Fruit fly (Drosophila melanogaster) whole organism, adult: ENCODE measurements around the gene CG12112.

Experiments used
- CG11617 ChIP-seq: fragments of 200-800 bp; sonication (Bioruptor generic); optimal IDR thresholded peaks from 2 replicates; lab custom pipeline; 2017; ENCODE audit warnings: mild to moderate bottlenecking, missing biosample characterization, missing genetic modification reagents, missing genetic modification characterization
- CG12768 ChIP-seq: fragments of 200-800 bp; sonication (Bioruptor generic); optimal IDR thresholded peaks from 2 replicates; lab custom pipeline; 2017; ENCODE audit warnings: missing biosample characterization, missing genetic modification characterization, mild to moderate bottlenecking, moderate library complexity, missing genetic modification reagents
- CG14711 ChIP-seq: fragments of 200-800 bp; sonication (Bioruptor generic); optimal IDR thresholded peaks from 2 replicates; lab custom pipeline; 2018; ENCODE audit warnings: missing biosample characterization, mild to moderate bottlenecking, missing genetic modification characterization, moderate library complexity
- CG1620 ChIP-seq: fragments of 200-800 bp; sonication (Bioruptor generic); optimal IDR thresholded peaks from 2 replicates; lab custom pipeline; 2016; ENCODE audit warnings: missing biosample characterization, missing genetic modification characterization
- CG33017 ChIP-seq: fragments of 200-800 bp; sonication (Bioruptor generic); optimal IDR thresholded peaks from 2 replicates; lab custom pipeline; 2018; ENCODE audit warnings: missing biosample characterization, mild to moderate bottlenecking, missing genetic modification characterization, moderate library complexity
- CG5204 ChIP-seq: fragments of 200-800 bp; sonication (Bioruptor generic); optimal IDR thresholded peaks from 2 replicates; lab custom pipeline; 2016; ENCODE audit warnings: missing biosample characterization, missing genetic modification characterization
- CG7045 ChIP-seq: fragments of 200-800 bp; sonication (Bioruptor generic); optimal IDR thresholded peaks from 2 replicates; lab custom pipeline; 2017; ENCODE audit warnings: missing biosample characterization, mild to moderate bottlenecking, missing genetic modification characterization
- CG7101 ChIP-seq: fragments of 200-800 bp; sonication (Bioruptor generic); optimal IDR thresholded peaks from 2 replicates; lab custom pipeline; 2018; ENCODE audit warnings: missing biosample characterization, mild to moderate bottlenecking, missing genetic modification characterization, moderate library complexity
- Clk ChIP-seq: fragments of 200-800 bp; sonication (Bioruptor generic); optimal IDR thresholded peaks from 2 replicates; lab custom pipeline; 2017; ENCODE audit warnings: missing biosample characterization, missing genetic modification characterization
- Crg-1 ChIP-seq: fragments of 200-800 bp; sonication (Bioruptor generic); optimal IDR thresholded peaks from 2 replicates; lab custom pipeline; 2016; ENCODE audit warnings: missing biosample characterization, missing genetic modification characterization
- Hr96 ChIP-seq: fragments of 200-800 bp; sonication (Bioruptor generic); optimal IDR thresholded peaks from 2 replicates; lab custom pipeline; 2016; ENCODE audit warnings: missing biosample characterization, missing genetic modification characterization
- Mnt ChIP-seq: fragments of 200-800 bp; sonication (Bioruptor generic); optimal IDR thresholded peaks from 2 replicates; lab custom pipeline; 2016; ENCODE audit warnings: missing biosample characterization, mild to moderate bottlenecking, missing genetic modification characterization
- bab1 ChIP-seq: fragments of 200-800 bp; sonication (Bioruptor generic); optimal IDR thresholded peaks from 3 replicates; lab custom pipeline; 2019; ENCODE audit warnings: missing biosample characterization, mild to moderate bottlenecking, missing genetic modification characterization, moderate library complexity
- cic ChIP-seq: fragments of 200-800 bp; sonication (Bioruptor generic); optimal IDR thresholded peaks from 2 replicates; lab custom pipeline; 2017; ENCODE audit warnings: missing biosample characterization, mild to moderate bottlenecking, missing genetic modification characterization, moderate library complexity
- cnc ChIP-seq, 2 experiments: fragments of >200 bp; optimal IDR thresholded peaks; 2 replicates each; lab custom pipeline; 2017
- kay ChIP-seq: fragments of 200-800 bp; sonication (Bioruptor generic); peaks from one replicate; lab custom pipeline; 2016; ENCODE audit warnings: missing biosample characterization, missing genetic modification characterization, borderline replicate concordance
- ovo ChIP-seq: fragments of 200-800 bp; sonication (Bioruptor generic); optimal IDR thresholded peaks from 2 replicates; lab custom pipeline; 2016; ENCODE audit warnings: missing biosample characterization, missing genetic modification characterization
- pad ChIP-seq: fragments of 200-800 bp; sonication (Bioruptor generic); optimal IDR thresholded peaks from 3 replicates; lab custom pipeline; 2017; ENCODE audit warnings: missing biosample characterization, missing genetic modification characterization, mild to moderate bottlenecking, moderate library complexity, missing genetic modification reagents
- tj ChIP-seq: fragments of 200-800 bp; sonication (Bioruptor generic); optimal IDR thresholded peaks from 3 replicates; lab custom pipeline; 2017; ENCODE audit warnings: missing biosample characterization, mild to moderate bottlenecking, missing genetic modification characterization, moderate library complexity
- toe ChIP-seq: fragments of 200-800 bp; sonication (Bioruptor generic); optimal IDR thresholded peaks from 2 replicates; lab custom pipeline; 2016; ENCODE audit warnings: missing biosample characterization, missing genetic modification characterization

Gene CG12112

DNA sequence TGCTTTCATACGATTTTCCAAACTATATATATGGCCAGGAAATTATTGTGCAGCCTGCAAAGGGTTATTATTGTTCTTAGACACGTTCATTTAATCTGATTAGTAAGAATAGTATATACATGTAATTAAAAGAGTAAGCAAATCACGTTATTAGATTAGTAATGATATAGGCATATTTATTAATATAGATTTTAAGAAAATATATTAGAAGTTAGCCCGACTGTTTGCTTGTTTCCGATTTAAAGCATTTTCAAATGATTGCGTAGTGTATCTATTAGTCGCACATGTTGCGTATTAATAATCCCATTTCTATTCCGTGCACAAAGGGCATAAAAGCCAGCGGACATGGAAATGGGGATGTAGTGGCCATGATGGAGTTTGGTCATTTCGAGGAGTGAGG, 19.1 kb upstream of the CG12112 start:
- no peak for TF ChIP-seq toe (GFP tag; lab: Kevin White, UChicago)
- no peak for TF ChIP-seq CG33017 (tag; lab: Kevin White, UChicago)
- TF ChIP-seq bab1 (GFP tag; lab: Kevin White, UChicago) = no peak
- TF ChIP-seq CG12768 (GFP tag; lab: Kevin White, UChicago) = no peak
- no peak for TF ChIP-seq pad
- TF ChIP-seq cic (GFP tag; lab: Kevin White, UChicago) = no peak

dm6 chrX:8576675-8577074, 16.7 kb upstream of the CG12112 start:
- TF ChIP-seq CG11617 (GFP tag; lab: Kevin White, UChicago) = no peak
- TF ChIP-seq CG12768 (GFP tag; lab: Kevin White, UChicago) = no peak
- TF ChIP-seq CG7101 (tag; lab: Kevin White, UChicago) = no peak

DNA sequence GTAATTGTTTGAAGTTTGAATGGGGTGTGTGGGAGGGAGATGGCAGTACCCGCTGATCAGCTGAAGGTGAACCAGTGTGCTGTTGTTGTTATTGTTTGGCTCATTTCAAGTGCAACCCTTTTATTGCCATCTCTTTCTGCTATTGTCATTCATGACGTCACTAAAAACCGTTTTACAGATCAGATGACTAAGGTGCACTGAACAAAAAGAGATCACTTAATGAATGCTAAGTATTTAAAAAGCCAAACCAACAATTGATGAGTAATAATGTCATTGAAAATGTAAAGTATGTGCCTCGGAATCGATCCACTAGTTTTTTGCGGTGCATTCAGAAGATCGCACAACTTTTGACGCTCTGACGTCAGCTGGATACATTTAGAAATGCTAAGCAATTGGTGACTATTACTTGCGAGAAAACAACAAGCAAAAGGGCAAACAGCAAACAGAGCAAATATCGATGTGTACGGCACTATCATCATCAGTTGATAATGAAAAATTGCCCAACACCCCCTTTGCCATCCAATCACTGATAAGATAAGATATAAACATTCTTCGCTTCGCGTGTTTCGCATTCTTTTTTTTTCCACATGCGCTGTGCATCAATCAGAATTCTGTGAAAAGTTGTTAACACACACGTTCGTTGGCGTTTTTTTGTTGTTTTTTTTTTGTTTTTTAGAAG, 14.8 kb upstream of the CG12112 start:
- TF ChIP-seq CG7045 (no peak), CG12768 (GFP tag; lab: Kevin White, UChicago) (no peak), cnc (optimal IDR thresholded peaks at IDR 0.05; lab: Kevin White, UChicago) (no peak), tj (GFP tag; lab: Kevin White, UChicago) (peak; percentile 35), bab1 (GFP tag; lab: Kevin White, UChicago) (peak; percentile 67), ovo (GFP tag; lab: Kevin White, UChicago) (peak; percentile 26), CG7101 (tag; lab: Kevin White, UChicago) (peak; percentile 82), CG5204 (peak; percentile 43), cic (GFP tag; lab: Kevin White, UChicago) (no peak), Mnt (peak; percentile 14), CG33017 (tag; lab: Kevin White, UChicago) (peak; percentile 71), pad (peak; percentile 32), toe (GFP tag; lab: Kevin White, UChicago) (peak; percentile 10), Hr96 (no peak), CG11617 (GFP tag; lab: Kevin White, UChicago) (peak; percentile 52), Clk (GFP tag; lab: Kevin White, UChicago) (peak; percentile 44), kay (peak; percentile 93), Crg-1 (GFP tag; lab: Kevin White, UChicago) (no peak), CG14711 (tag; lab: Kevin White, UChicago) (peak; percentile 71), CG1620 (GFP tag; lab: Kevin White, UChicago) (peak; percentile 25)

dm6 chrX:8573744-8574484, 13.9 kb upstream of the CG12112 start, which contains the start of gene CG12065:
TSS of gene CG12065 (plus strand) at chrX:8574306.
- TF ChIP-seq Clk (GFP tag; lab: Kevin White, UChicago) (no peak), tj (GFP tag; lab: Kevin White, UChicago) (no peak), CG1620 (GFP tag; lab: Kevin White, UChicago) (peak; percentile 16), CG7045 (no peak), toe (GFP tag; lab: Kevin White, UChicago) (no peak), CG14711 (tag; lab: Kevin White, UChicago) (peak; percentile 12), CG33017 (tag; lab: Kevin White, UChicago) (peak; percentile 10), CG12768 (GFP tag; lab: Kevin White, UChicago) (peak; percentile 23), cic (GFP tag; lab: Kevin White, UChicago) (peak; percentile 52), Mnt (peak; percentile 39), CG7101 (tag; lab: Kevin White, UChicago) (no peak), kay (no peak), bab1 (GFP tag; lab: Kevin White, UChicago) (peak; percentile 87), cnc (optimal IDR thresholded peaks at IDR 0.05; lab: Kevin White, UChicago) (peak in 1 of 2 experiments; percentile 31), CG11617 (GFP tag; lab: Kevin White, UChicago) (no peak)

DNA sequence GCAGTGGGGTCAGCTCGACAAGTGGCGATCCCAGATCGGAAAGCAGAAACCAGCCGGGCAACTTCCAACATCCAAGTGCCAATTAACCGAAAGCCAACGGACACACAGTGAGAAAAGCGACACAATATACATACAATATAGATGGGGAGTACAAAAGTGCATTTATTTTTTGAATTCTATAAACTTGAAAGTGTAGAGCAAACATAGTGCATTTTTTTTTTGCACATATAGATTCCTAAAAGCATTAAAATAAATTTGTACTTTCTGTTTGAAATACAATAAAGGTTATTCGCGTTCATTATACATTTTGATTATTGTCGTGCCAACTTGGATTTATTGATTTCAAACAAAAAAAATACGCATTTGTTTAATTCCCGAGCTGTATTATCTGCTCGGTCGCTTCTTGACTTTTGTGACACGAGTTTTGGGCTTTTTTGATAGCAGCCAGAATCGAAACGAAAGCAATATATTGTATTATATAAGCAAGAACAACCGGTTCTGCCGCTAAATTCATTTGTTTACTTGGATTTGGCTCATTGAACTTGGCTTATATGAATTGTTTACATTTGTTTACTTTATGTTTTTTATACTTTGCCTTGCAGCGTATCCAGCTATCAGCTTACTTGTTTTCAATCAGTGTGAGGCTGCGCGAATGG, 13.1 kb upstream of the CG12112 start, which contains the start of gene spirit:
Gene spirit (minus strand): TSS at position 655 of the 656 bp plus-strand sequence.
- TF ChIP-seq CG33017 (tag; lab: Kevin White, UChicago) (no peak), kay (peak; percentile 47)

dm6 chrX:8571936-8572335, 11.9 kb upstream of the CG12112 start:
- TF ChIP-seq ovo (GFP tag; lab: Kevin White, UChicago) (no peak), Clk (GFP tag; lab: Kevin White, UChicago) (no peak), cic (GFP tag; lab: Kevin White, UChicago) (no peak), kay (no peak), Hr96 (no peak), cnc (optimal IDR thresholded peaks at IDR 0.05; lab: Kevin White, UChicago) (no peak), CG12768 (GFP tag; lab: Kevin White, UChicago) (no peak), tj (GFP tag; lab: Kevin White, UChicago) (no peak), CG5204 (no peak), CG1620 (GFP tag; lab: Kevin White, UChicago) (no peak), CG33017 (tag; lab: Kevin White, UChicago) (no peak)
